Worm (Caenorhabditis elegans): ENCODE data around the gene nlp-46.

Gene nlp-46

ce11 chrV:12468363-12468762, 37.7 kb downstream of the nlp-46 start, which contains the start of gene F28C1.3:
Gene F28C1.3 (plus strand): TSS chrV:12468663.
- TF ChIP-seq ham-2 (GFP tag; optimal IDR thresholded peaks at IDR 0.05) (no peak), ceh-43 (GFP tag; optimal IDR thresholded peaks at IDR 0.05) (no peak), lsy-2 (tag; optimal IDR thresholded peaks at IDR 0.05) (no peak), ces-1 (GFP tag; optimal IDR thresholded peaks at IDR 0.05) (no peak), tbx-8 (GFP tag; optimal IDR thresholded peaks at IDR 0.05) (no peak), elt-1 (tag; optimal IDR thresholded peaks at IDR 0.05; ENCODE audit: borderline replicate concordance, insufficient read depth) (no peak), zip-8 (tag; optimal IDR thresholded peaks at IDR 0.05) (no peak), nhr-76 (tag; optimal IDR thresholded peaks at IDR 0.05) (no peak), mab-5 (tag; optimal IDR thresholded peaks at IDR 0.05) (no peak), drap-1 (GFP tag; optimal IDR thresholded peaks at IDR 0.05) (no peak), mep-1 (tag; optimal IDR thresholded peaks at IDR 0.05) (no peak), elt-3 (tag; optimal IDR thresholded peaks at IDR 0.05) (no peak), unc-62 (GFP tag; optimal IDR thresholded peaks at IDR 0.05) (no peak), nhr-28 (tag; optimal IDR thresholded peaks at IDR 0.05) (no peak), ztf-11 (tag; optimal IDR thresholded peaks at IDR 0.05) (no peak), hlh-1 (tag; optimal IDR thresholded peaks at IDR 0.05) (no peak)

- no peak for TF ChIP-seq bed-3 (GFP tag; optimal IDR thresholded peaks at IDR 0.05)
- TF ChIP-seq ham-2 (GFP tag; optimal IDR thresholded peaks at IDR 0.05) = no peak
- TF ChIP-seq ces-1 (GFP tag; optimal IDR thresholded peaks at IDR 0.05) = no peak
- TF ChIP-seq ztf-11 (tag; optimal IDR thresholded peaks at IDR 0.05) = no peak
- TF ChIP-seq ceh-83 (GFP tag; optimal IDR thresholded peaks at IDR 0.05) = no peak
- no peak for TF ChIP-seq unc-39 (tag; optimal IDR thresholded peaks at IDR 0.05)
- no peak for TF ChIP-seq sptf-1 (tag; optimal IDR thresholded peaks at IDR 0.05)
Observed at ce11 chrV:12467755-12468154, 38.3 kb downstream of the nlp-46 start.

- no peak for TF ChIP-seq snpc-4 (tag; optimal IDR thresholded peaks at IDR 0.05)
- TF ChIP-seq nhr-237 (tag; optimal IDR thresholded peaks at IDR 0.05) = no peak
- TF ChIP-seq zip-8 (tag; optimal IDR thresholded peaks at IDR 0.05) = no peak
- TF ChIP-seq blmp-1 (tag; optimal IDR thresholded peaks at IDR 0.05) = no peak
Observed at ce11 chrV:12466653-12467052, 39.4 kb downstream of the nlp-46 start.

ce11 chrV:12465399-12465798, 40.7 kb downstream of the nlp-46 start:
- TF ChIP-seq blmp-1 (tag; optimal IDR thresholded peaks at IDR 0.05) (no peak), nhr-2 (tag; optimal IDR thresholded peaks at IDR 0.05) (no peak), ham-2 (GFP tag; optimal IDR thresholded peaks at IDR 0.05) (no peak), elt-1 (tag; optimal IDR thresholded peaks at IDR 0.05; ENCODE audit: borderline replicate concordance, insufficient read depth) (no peak), zip-8 (tag; optimal IDR thresholded peaks at IDR 0.05) (no peak), ces-1 (GFP tag; optimal IDR thresholded peaks at IDR 0.05) (peak; percentile 83), cnd-1 (tag; optimal IDR thresholded peaks at IDR 0.05) (no peak), flh-1 (GFP tag; optimal IDR thresholded peaks at IDR 0.05) (no peak), lin-32 (GFP tag; optimal IDR thresholded peaks at IDR 0.05) (no peak), elt-3 (tag; optimal IDR thresholded peaks at IDR 0.05) (no peak), unc-120 (tag; optimal IDR thresholded peaks at IDR 0.05; ENCODE audit: poor library complexity, severe bottlenecking) (peak; percentile 87), nhr-237 (tag; optimal IDR thresholded peaks at IDR 0.05) (no peak), tbx-8 (GFP tag; optimal IDR thresholded peaks at IDR 0.05) (no peak), nhr-28 (tag; optimal IDR thresholded peaks at IDR 0.05) (no peak), mep-1 (tag; optimal IDR thresholded peaks at IDR 0.05) (peak; percentile 66), mab-5 (tag; optimal IDR thresholded peaks at IDR 0.05) (no peak), lsy-2 (tag; optimal IDR thresholded peaks at IDR 0.05) (peak; percentile 20), ceh-43 (GFP tag; optimal IDR thresholded peaks at IDR 0.05) (no peak), nhr-12 (tag; optimal IDR thresholded peaks at IDR 0.05) (no peak), sem-2 (GFP tag; optimal IDR thresholded peaks at IDR 0.05) (no peak), drap-1 (GFP tag; optimal IDR thresholded peaks at IDR 0.05) (peak; percentile 1), lin-13 (tag; optimal IDR thresholded peaks at IDR 0.05) (no peak), M03D4.4 (tag; optimal IDR thresholded peaks at IDR 0.05) (peak; percentile 38), ceh-39 (tag; optimal IDR thresholded peaks at IDR 0.05) (no peak), mls-2 (tag; optimal IDR thresholded peaks at IDR 0.05) (peak; percentile 25), unc-62 (GFP tag; optimal IDR thresholded peaks at IDR 0.05) (peak; percentile 93), hlh-1 (tag; optimal IDR thresholded peaks at IDR 0.05) (peak; percentile 49), sptf-1 (tag; optimal IDR thresholded peaks at IDR 0.05) (peak; percentile 26), ceh-83 (GFP tag; optimal IDR thresholded peaks at IDR 0.05) (no peak), pha-4 (tag; optimal IDR thresholded peaks at IDR 0.05) (peak; percentile 62), ztf-11 (tag; optimal IDR thresholded peaks at IDR 0.05) (peak; percentile 61), bed-3 (GFP tag; optimal IDR thresholded peaks at IDR 0.05) (no peak), nhr-76 (tag; optimal IDR thresholded peaks at IDR 0.05) (no peak), snpc-4 (tag; optimal IDR thresholded peaks at IDR 0.05) (no peak), unc-39 (tag; optimal IDR thresholded peaks at IDR 0.05) (peak; percentile 18)

Data from whole organism, mixed stage, embryonic.